Fruit fly (Drosophila melanogaster): ENCODE measurements around the gene CG32591.
A peak's percentile ranks its signal among the peaks of the same experiment; 100 is the strongest.

CG32591 gene

DNA sequence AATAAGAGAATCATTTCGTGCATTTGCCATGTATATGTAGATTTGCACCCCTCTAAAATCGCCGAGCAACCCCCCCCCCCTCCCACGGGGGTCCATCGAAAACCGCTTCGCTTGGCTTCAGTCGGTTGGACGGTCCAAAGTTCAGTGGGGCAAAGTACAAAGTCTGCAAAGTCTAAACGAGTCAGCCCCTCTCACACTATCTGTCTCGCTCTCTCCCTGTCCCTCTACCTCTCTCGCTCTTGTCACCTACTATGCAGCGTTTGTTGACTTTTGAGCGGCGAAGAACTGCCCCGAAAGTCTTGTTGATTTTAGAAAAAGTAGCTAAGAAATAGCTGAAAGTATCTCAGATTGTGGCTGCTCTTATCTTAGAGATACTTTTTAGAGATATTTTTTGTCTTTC, 18.7 kb upstream of the CG32591 start (continued):
- TF ChIP-seq NfI (GFP tag; optimal IDR thresholded peaks at IDR 0.05), result peak; percentile 58
- TF ChIP-seq HLH3B (GFP tag; IDR thresholded peaks at IDR 0.05), result peak; percentile 60; the same call in 1 of the 2 replicates
- peak; percentile 64 for TF ChIP-seq gsb (GFP tag; IDR thresholded peaks at IDR 0.05)
- TF ChIP-seq onecut (GFP tag; IDR thresholded peaks at IDR 0.05), result peak; percentile 58
- TF ChIP-seq CG12071 (GFP tag; optimal IDR thresholded peaks at IDR 0.05), result peak; percentile 75
- TF ChIP-seq pb (GFP tag; optimal IDR thresholded peaks at IDR 0.05), result peak; percentile 32
- peak; percentile 7 for TF ChIP-seq CG10209 (GFP tag; optimal IDR thresholded peaks at IDR 0.05)
- peak; percentile 65; the same call in 1 of the 3 replicates for TF ChIP-seq gce (GFP tag; IDR thresholded peaks at IDR 0.05)
- no peak for TF ChIP-seq Camta (GFP tag; optimal IDR thresholded peaks at IDR 0.05)
- TF ChIP-seq NFAT (GFP tag; IDR thresholded peaks at IDR 0.05), result peak; percentile 58; the same call in 1 of the 2 replicates
- TF ChIP-seq CG3281 (GFP tag; optimal IDR thresholded peaks at IDR 0.05), result peak; percentile 67
- peak; percentile 24 for TF ChIP-seq CG8281 (tag; optimal IDR thresholded peaks at IDR 0.05)
- peak; percentile 81 for TF ChIP-seq sens (GFP tag)
- peak; percentile 66 for TF ChIP-seq CG1832 (GFP tag; optimal IDR thresholded peaks at IDR 0.05)
- TF ChIP-seq cato (GFP tag; optimal IDR thresholded peaks at IDR 0.05; ENCODE audit: borderline replicate concordance), result no peak
- peak; percentile 66; the same call in 1 of the 3 replicates for TF ChIP-seq z (GFP tag; IDR thresholded peaks at IDR 0.05)
- peak; percentile 15 for TF ChIP-seq Dip3 (GFP tag; optimal IDR thresholded peaks at IDR 0.05)
- TF ChIP-seq CG3407 (GFP tag; optimal IDR thresholded peaks at IDR 0.05), result peak; percentile 40
- peak; percentile 55 for TF ChIP-seq Asciz (GFP tag; optimal IDR thresholded peaks at IDR 0.05)
- TF ChIP-seq Bgb (GFP tag; IDR thresholded peaks at IDR 0.05; ENCODE audit: partially characterized antibody), result peak; percentile 23; the same call in 1 of the 2 replicates
- peak; percentile 34 for TF ChIP-seq CG18599 (GFP tag; optimal IDR thresholded peaks at IDR 0.05)
- TF ChIP-seq CG11695 (GFP tag; IDR thresholded peaks at IDR 0.05), result peak; percentile 35; the same call in 1 of the 3 replicates
- peak; percentile 74 for TF ChIP-seq CG15514 (GFP tag; optimal IDR thresholded peaks at IDR 0.05)
- peak; percentile 2 for TF ChIP-seq dmrt11E (tag; optimal IDR thresholded peaks at IDR 0.05)
- TF ChIP-seq peb (GFP tag; IDR thresholded peaks at IDR 0.05), result 0 out of 2 replicates have a peak, but pooled peaks have one; percentile 17
- TF ChIP-seq dysf (GFP tag; IDR thresholded peaks at IDR 0.05), result 0 out of 3 replicates have a peak, but pooled peaks have one; percentile 36
- no peak for TF ChIP-seq unpg (GFP tag; optimal IDR thresholded peaks at IDR 0.05)
- peak; percentile 5 for TF ChIP-seq Hand (GFP tag; optimal IDR thresholded peaks at IDR 0.05)
- TF ChIP-seq CG17359 (tag; optimal IDR thresholded peaks at IDR 0.05), result peak; percentile 22
- peak; percentile 47; the same call in 1 of the 2 replicates for TF ChIP-seq rib (GFP tag; IDR thresholded peaks at IDR 0.05)
- peak; percentile 34 for TF ChIP-seq slbo (GFP tag; IDR thresholded peaks at IDR 0.05)
- no peak for TF ChIP-seq tin (GFP tag; optimal IDR thresholded peaks at IDR 0.05)
- 0 out of 3 replicates have a peak, but pooled peaks have one; percentile 22 for TF ChIP-seq H15 (GFP tag; IDR thresholded peaks at IDR 0.05)
- peak; percentile 77; the same call in 2 of the 3 replicates for TF ChIP-seq otp (GFP tag; IDR thresholded peaks at IDR 0.05)
- TF ChIP-seq Trl (optimal IDR thresholded peaks at IDR 0.05), result peak in 1 of 2 experiments; percentile 10
- no peak for TF ChIP-seq Trl (GFP tag; optimal IDR thresholded peaks at IDR 0.05)
- peak; percentile 100 for TF ChIP-seq nom (GFP tag; optimal IDR thresholded peaks at IDR 0.05)
- TF ChIP-seq bowl (GFP tag; IDR thresholded peaks at IDR 0.05), result peak; percentile 90
- peak; percentile 60 for TF ChIP-seq CG11723 (GFP tag; optimal IDR thresholded peaks at IDR 0.05)
- peak; percentile 55; the same call in 1 of the 2 replicates for TF ChIP-seq Adf1 (GFP tag; IDR thresholded peaks at IDR 0.05)
- TF ChIP-seq CHES-1-like (GFP tag; optimal IDR thresholded peaks at IDR 0.05), result no peak
- no peak for TF ChIP-seq Dref (GFP tag; IDR thresholded peaks at IDR 0.05)
- TF ChIP-seq seq (GFP tag; IDR thresholded peaks at IDR 0.05), result peak; percentile 53; the same call in 1 of the 2 replicates
- TF ChIP-seq CG9932 (GFP tag; IDR thresholded peaks at IDR 0.05), result 0 out of 2 replicates have a peak, but pooled peaks have one; percentile 21
- TF ChIP-seq CG6854 (GFP tag; optimal IDR thresholded peaks at IDR 0.05), result peak; percentile 50
- peak; percentile 15; the same call in 1 of the 2 replicates for TF ChIP-seq E2f2 (GFP tag; IDR thresholded peaks at IDR 0.05)
- TF ChIP-seq amos (GFP tag; IDR thresholded peaks at IDR 0.05; ENCODE audit: partially characterized antibody), result no peak
- TF ChIP-seq cad (GFP tag; optimal IDR thresholded peaks at IDR 0.05), result no peak
- TF ChIP-seq CG9876 (GFP tag; optimal IDR thresholded peaks at IDR 0.05), result no peak
- TF ChIP-seq C15 (GFP tag; IDR thresholded peaks at IDR 0.05), result peak; percentile 46; the same call in 1 of the 3 replicates
- TF ChIP-seq hth (optimal IDR thresholded peaks at IDR 0.05), result no peak
